Worm (Caenorhabditis elegans) whole organism, late embryonic: Measurements from ENCODE around the gene srz-37.

ENCODE experiments used
- C08G9.2 ChIP-seq: sonication (generic microtip); optimal IDR thresholded peaks from 2 replicates; lab custom pipeline; 2016; ENCODE audit warnings: mild to moderate bottlenecking, missing genetic modification characterization, moderate library complexity, missing compliant biosample characterization
- C38D4.7 ChIP-seq: fragments of 200-800 bp; sonication (Bioruptor generic); optimal IDR thresholded peaks from 2 replicates; lab custom pipeline; 2018; ENCODE audit warnings: mild to moderate bottlenecking, missing genetic modification characterization, moderate library complexity, missing compliant biosample characterization
- K02D7.2 ChIP-seq: sonication (generic microtip); optimal IDR thresholded peaks from 2 replicates; lab custom pipeline; 2017; ENCODE audit warnings: mild to moderate bottlenecking, missing genetic modification characterization, missing compliant biosample characterization
- K09A11.1 ChIP-seq: sonication (generic microtip); optimal IDR thresholded peaks from 2 replicates; lab custom pipeline; 2017; ENCODE audit warnings: antibody characterized with exemption, mild to moderate bottlenecking, missing genetic modification characterization, missing compliant biosample characterization; ENCODE audit not compliant: insufficient read depth
- ceh-18 ChIP-seq: sonication (generic microtip); optimal IDR thresholded peaks from 2 replicates; lab custom pipeline; 2016; ENCODE audit warnings: missing genetic modification characterization, missing compliant biosample characterization
- ceh-2 ChIP-seq: sonication (generic microtip); optimal IDR thresholded peaks from 2 replicates; lab custom pipeline; 2016; ENCODE audit warnings: missing genotype, missing genetic modification characterization, missing compliant biosample characterization
- ceh-30 ChIP-seq: fragments of 150-350 bp; optimal IDR thresholded peaks from 2 replicates; lab custom pipeline; 2014; ENCODE audit warnings: missing biosample characterization, missing genetic modification characterization
- ceh-45 ChIP-seq: fragments of 200-800 bp; sonication (Bioruptor generic); IDR thresholded peaks from 2 replicates; pipeline ENCODE4 v1.3.6; 2022; ENCODE audit warnings: missing genetic modification reagents, missing genetic modification characterization, missing compliant biosample characterization
- ceh-48 ChIP-seq: sonication (generic microtip); optimal IDR thresholded peaks from 2 replicates; lab custom pipeline; 2016; ENCODE audit warnings: missing genetic modification characterization, inconsistent platforms, missing compliant biosample characterization
- ceh-6 ChIP-seq: fragments of 200-800 bp; sonication (Bioruptor generic); optimal IDR thresholded peaks from 2 replicates; lab custom pipeline; 2018; ENCODE audit warnings: mild to moderate bottlenecking, missing genetic modification characterization, missing compliant biosample characterization
- ceh-9 ChIP-seq: sonication (generic microtip); optimal IDR thresholded peaks from 2 replicates; lab custom pipeline; 2016; ENCODE audit warnings: mild to moderate bottlenecking, missing genetic modification characterization, inconsistent platforms, missing compliant biosample characterization
- elt-2 ChIP-seq: sonication (generic microtip); optimal IDR thresholded peaks from 2 replicates; lab custom pipeline; 2016; ENCODE audit warnings: missing genetic modification reagents, missing genetic modification characterization, missing compliant biosample characterization
- elt-4 ChIP-seq: sonication (generic microtip); optimal IDR thresholded peaks from 2 replicates; lab custom pipeline; 2016; ENCODE audit warnings: missing genetic modification characterization, missing compliant biosample characterization
- gmeb-2 ChIP-seq: sonication (generic microtip); optimal IDR thresholded peaks from 2 replicates; lab custom pipeline; 2016; ENCODE audit warnings: missing genetic modification characterization, inconsistent platforms, missing compliant biosample characterization
- hlh-15 ChIP-seq: sonication (generic microtip); optimal IDR thresholded peaks from 2 replicates; lab custom pipeline; 2016; ENCODE audit warnings: missing genetic modification characterization, missing compliant biosample characterization
- hlh-30 ChIP-seq: sonication (generic microtip); optimal IDR thresholded peaks from 2 replicates; lab custom pipeline; 2017; ENCODE audit warnings: antibody characterized with exemption, missing genetic modification characterization, missing compliant biosample characterization; ENCODE audit not compliant: insufficient read depth
- hlh-6 ChIP-seq: sonication (generic microtip); optimal IDR thresholded peaks from 2 replicates; lab custom pipeline; 2016; ENCODE audit warnings: missing genotype, missing genetic modification characterization, missing compliant biosample characterization
- hlh-8 ChIP-seq: sonication (generic microtip); optimal IDR thresholded peaks from 2 replicates; lab custom pipeline; 2016; ENCODE audit warnings: missing genotype, missing genetic modification characterization, missing compliant biosample characterization
- lin-11 ChIP-seq: fragments of 200-800 bp; sonication (Bioruptor generic); optimal IDR thresholded peaks from 2 replicates; lab custom pipeline; 2018; ENCODE audit warnings: mild to moderate bottlenecking, missing genetic modification characterization, missing compliant biosample characterization
- madf-2 ChIP-seq: sonication (generic microtip); optimal IDR thresholded peaks from 2 replicates; lab custom pipeline; 2017; ENCODE audit warnings: missing genetic modification characterization, missing compliant biosample characterization
- mec-3 ChIP-seq: sonication (generic microtip); optimal IDR thresholded peaks from 2 replicates; lab custom pipeline; 2016; ENCODE audit warnings: borderline replicate concordance, missing genetic modification characterization, missing compliant biosample characterization
- nfya-1 ChIP-seq: sonication (generic microtip); optimal IDR thresholded peaks from 2 replicates; lab custom pipeline; 2017; ENCODE audit warnings: missing genetic modification characterization, mild to moderate bottlenecking, missing compliant biosample characterization, antibody characterized with exemption, moderate library complexity
- nhr-232 ChIP-seq: sonication (generic microtip); optimal IDR thresholded peaks from 2 replicates; lab custom pipeline; 2016; ENCODE audit warnings: missing genetic modification characterization, missing compliant biosample characterization
- npax-4 ChIP-seq: sonication (generic microtip); optimal IDR thresholded peaks from 2 replicates; lab custom pipeline; 2016; ENCODE audit warnings: missing genetic modification characterization, missing compliant biosample characterization
- pax-1 ChIP-seq: fragments of 150-350 bp; optimal IDR thresholded peaks from 2 replicates; lab custom pipeline; 2014; ENCODE audit warnings: missing biosample characterization, missing genetic modification characterization
- pha-2 ChIP-seq: sonication (generic microtip); optimal IDR thresholded peaks from 2 replicates; lab custom pipeline; 2017; ENCODE audit warnings: mild to moderate bottlenecking, missing genetic modification characterization, missing compliant biosample characterization
- pha-4 ChIP-seq: fragments of 150-350 bp; optimal IDR thresholded peaks from 2 replicates; lab custom pipeline; 2018; ENCODE audit warnings: missing biosample characterization, missing genetic modification reagents, missing genetic modification characterization
- pqm-1 ChIP-seq: sonication (generic microtip); optimal IDR thresholded peaks from 2 replicates; lab custom pipeline; 2016; ENCODE audit warnings: missing genetic modification characterization, missing compliant biosample characterization
- pros-1 ChIP-seq: fragments of 150-350 bp; optimal IDR thresholded peaks from 2 replicates; lab custom pipeline; 2014; ENCODE audit warnings: missing biosample characterization, missing genetic modification reagents, missing genetic modification characterization
- ref-2 ChIP-seq: sonication (generic microtip); optimal IDR thresholded peaks from 2 replicates; lab custom pipeline; 2016; ENCODE audit warnings: missing genetic modification characterization, missing compliant biosample characterization
- rnt-1 ChIP-seq: sonication (generic microtip); optimal IDR thresholded peaks from 2 replicates; lab custom pipeline; 2016; ENCODE audit warnings: missing genetic modification characterization, missing compliant biosample characterization
- sox-4 ChIP-seq: sonication (generic microtip); optimal IDR thresholded peaks from 2 replicates; lab custom pipeline; 2017; ENCODE audit warnings: mild to moderate bottlenecking, missing genetic modification characterization, inconsistent platforms, missing compliant biosample characterization
- syd-9 ChIP-seq: sonication (generic microtip); optimal IDR thresholded peaks from 2 replicates; lab custom pipeline; 2016; ENCODE audit warnings: mild to moderate bottlenecking, missing genetic modification characterization, moderate library complexity, missing compliant biosample characterization
- tbx-7 ChIP-seq: sonication (generic microtip); optimal IDR thresholded peaks from 2 replicates; lab custom pipeline; 2016; ENCODE audit warnings: missing genotype, missing genetic modification characterization, missing compliant biosample characterization
- ttx-3 ChIP-seq: sonication (generic microtip); optimal IDR thresholded peaks from 2 replicates; lab custom pipeline; 2016; ENCODE audit warnings: missing genetic modification reagents, missing genetic modification characterization, missing compliant biosample characterization
- unc-3 ChIP-seq, 2 experiments: fragments of 200-800 bp in 1 of 2; sonication (Bioruptor generic) in 1 of 2; sonication (generic microtip) in 1 of 2; conservative IDR thresholded peaks in 1 of 2; optimal IDR thresholded peaks in 1 of 2; 2 replicates each; pipeline versions ENCODE4 v1.3.6 to Lab custom; 2016 to 2022; ENCODE audit warnings: missing compliant biosample characterization in 2 of 2, missing genetic modification characterization in 2 of 2, missing genetic modification reagents in 1 of 2
- ztf-16 ChIP-seq: sonication (generic microtip); optimal IDR thresholded peaks from 2 replicates; lab custom pipeline; 2017; ENCODE audit warnings: missing genetic modification characterization, missing compliant biosample characterization

Gene srz-37

ce11 chrIV:3440848-3441247, 40.8 kb downstream of the srz-37 start, which contains the start of gene grd-10:
TSS of gene grd-10 (plus strand) at chrIV:3441055.
- TF ChIP-seq hlh-6 (no peak), nfya-1 (no peak), pha-2 (no peak), sox-4 (tag; lab: Kevin White, UChicago) (no peak), unc-3 (GFP tag; conservative IDR thresholded peaks at IDR 0.05; lab: Robert Waterston, UW) (no peak), unc-3 (tag; optimal IDR thresholded peaks at IDR 0.05; lab: Kevin White, UChicago) (no peak)

- TF ChIP-seq gmeb-2 (no peak), madf-2 (tag; lab: Kevin White, UChicago) (no peak), pqm-1 (tag; lab: Kevin White, UChicago) (no peak), nfya-1 (no peak), ztf-16 (tag; lab: Kevin White, UChicago) (no peak), rnt-1 (tag; lab: Kevin White, UChicago) (no peak), npax-4 (no peak), tbx-7 (tag; lab: Kevin White, UChicago) (no peak), ceh-48 (tag; lab: Kevin White, UChicago) (no peak), ref-2 (tag; lab: Kevin White, UChicago) (no peak), ceh-9 (tag; lab: Kevin White, UChicago) (no peak), elt-2 (tag; lab: Kevin White, UChicago) (no peak), mec-3 (tag; lab: Kevin White, UChicago) (no peak), pros-1 (tag; lab: Kevin White, UChicago) (no peak), K02D7.2 (tag; lab: Kevin White, UChicago) (no peak), sox-4 (tag; lab: Kevin White, UChicago) (no peak), pha-4 (tag; lab: Kevin White, UChicago) (no peak), K09A11.1 (tag; lab: Kevin White, UChicago) (no peak), C38D4.7 (no peak), ceh-30 (tag; lab: Kevin White, UChicago) (no peak)
- TF ChIP-seq, all 69 proteins: peak for 0
Observed at ce11 chrIV:3439354-3439753, 42.3 kb downstream of the srz-37 start, which contains the start of gene grd-3. TSS of gene grd-3 (plus strand) at chrIV:3439655.

- no peak for TF ChIP-seq hlh-8 (tag; lab: Kevin White, UChicago)
- TF ChIP-seq sox-4 (tag; lab: Kevin White, UChicago), result no peak
- no peak for TF ChIP-seq nhr-232 (tag; lab: Kevin White, UChicago)
- no peak for TF ChIP-seq syd-9
- no peak for TF ChIP-seq ceh-30 (tag; lab: Kevin White, UChicago)
- no peak for TF ChIP-seq hlh-15 (tag; lab: Kevin White, UChicago)
- no peak for TF ChIP-seq elt-4
- no peak for TF ChIP-seq npax-4
Observed at ce11 chrIV:3438022-3438421, 43.6 kb downstream of the srz-37 start, which contains the start of gene grd-13. TSS of gene grd-13 (plus strand) at chrIV:3438312.

- no peak for TF ChIP-seq hlh-30 (tag; lab: Kevin White, UChicago)
- no peak for TF ChIP-seq ceh-18 (tag; lab: Kevin White, UChicago)
- TF ChIP-seq ceh-45, result no peak
- TF ChIP-seq rnt-1 (tag; lab: Kevin White, UChicago), result no peak
- TF ChIP-seq gmeb-2, result no peak
- TF ChIP-seq C08G9.2 (tag; lab: Kevin White, UChicago), result no peak
- no peak for TF ChIP-seq lin-11 (tag; lab: Kevin White, UChicago)
- TF ChIP-seq pax-1 (tag; lab: Kevin White, UChicago), result no peak
- TF ChIP-seq sox-4 (tag; lab: Kevin White, UChicago), result no peak
- TF ChIP-seq K09A11.1 (tag; lab: Kevin White, UChicago), result no peak
- TF ChIP-seq ceh-9 (tag; lab: Kevin White, UChicago), result no peak
- TF ChIP-seq ceh-2 (tag; lab: Kevin White, UChicago), result no peak
- TF ChIP-seq ceh-6 (GFP tag; lab: Kevin White, UChicago), result no peak
- no peak for TF ChIP-seq ttx-3 (tag; lab: Kevin White, UChicago)
Observed at ce11 chrIV:3436021-3436420, 45.6 kb downstream of the srz-37 start, which contains the start of gene srz-32. TSS of gene srz-32 (plus strand) at chrIV:3436321.
